Worm (Caenorhabditis elegans) whole organism, mixed stage, embryonic: Measurements from ENCODE around the gene F55B11.3.

Experiments
- M03D4.4 ChIP-seq: sonication (generic microtip); optimal IDR thresholded peaks from 2 replicates; lab custom pipeline; 2017; ENCODE audit warnings: mild to moderate bottlenecking, missing genetic modification characterization, missing compliant biosample characterization
- bed-3 ChIP-seq: fragments of 200-800 bp; sonication (Bioruptor generic); optimal IDR thresholded peaks from 3 replicates; lab custom pipeline; 2018; ENCODE audit warnings: mild to moderate bottlenecking, missing genetic modification characterization, moderate library complexity, missing compliant biosample characterization
- blmp-1 ChIP-seq: fragments of 150-350 bp; optimal IDR thresholded peaks from 2 replicates; lab custom pipeline; 2014; ENCODE audit warnings: missing biosample characterization, missing genetic modification characterization
- ceh-39 ChIP-seq: fragments of 150-350 bp; optimal IDR thresholded peaks from 2 replicates; lab custom pipeline; 2014; ENCODE audit warnings: missing biosample characterization, missing genetic modification characterization
- ceh-43 ChIP-seq: fragments of 200-800 bp; sonication (Bioruptor generic); optimal IDR thresholded peaks from 2 replicates; lab custom pipeline; 2018; ENCODE audit warnings: mild to moderate bottlenecking, missing genetic modification characterization, moderate library complexity, missing compliant biosample characterization
- ceh-83 ChIP-seq: fragments of 200-800 bp; sonication (Bioruptor generic); optimal IDR thresholded peaks from 2 replicates; lab custom pipeline; 2018; ENCODE audit warnings: mild to moderate bottlenecking, missing genetic modification characterization, missing compliant biosample characterization
- ces-1 ChIP-seq: fragments of 150-350 bp; optimal IDR thresholded peaks from 2 replicates; lab custom pipeline; 2014; ENCODE audit warnings: missing biosample characterization, missing genetic modification reagents, missing genetic modification characterization
- cnd-1 ChIP-seq: fragments of 200-800 bp; sonication (Bioruptor generic); optimal IDR thresholded peaks from 2 replicates; lab custom pipeline; 2018; ENCODE audit warnings: mild to moderate bottlenecking, missing genetic modification characterization, missing compliant biosample characterization
- drap-1 ChIP-seq: fragments of 200-800 bp; sonication (Bioruptor generic); optimal IDR thresholded peaks from 3 replicates; lab custom pipeline; 2018; ENCODE audit warnings: mild to moderate bottlenecking, missing genetic modification characterization, missing compliant biosample characterization
- elt-1 ChIP-seq: sonication (generic microtip); optimal IDR thresholded peaks from 2 replicates; lab custom pipeline; 2017; ENCODE audit warnings: missing genetic modification characterization, mild to moderate bottlenecking, missing compliant biosample characterization, antibody characterized with exemption, moderate library complexity, borderline replicate concordance; ENCODE audit not compliant: insufficient read depth
- elt-3 ChIP-seq: fragments of 150-350 bp; optimal IDR thresholded peaks from 2 replicates; lab custom pipeline; 2014; ENCODE audit warnings: missing biosample characterization, missing genetic modification characterization
- flh-1 ChIP-seq: fragments of 200-800 bp; sonication (Bioruptor generic); optimal IDR thresholded peaks from 2 replicates; lab custom pipeline; 2018; ENCODE audit warnings: mild to moderate bottlenecking, missing genetic modification characterization, moderate library complexity, missing compliant biosample characterization
- ham-2 ChIP-seq: fragments of 200-800 bp; sonication (Bioruptor generic); optimal IDR thresholded peaks from 2 replicates; lab custom pipeline; 2018; ENCODE audit warnings: mild to moderate bottlenecking, missing genetic modification characterization, missing compliant biosample characterization
- hlh-1 ChIP-seq: fragments of 150-350 bp; optimal IDR thresholded peaks from 2 replicates; lab custom pipeline; 2014; ENCODE audit warnings: missing biosample characterization, missing genetic modification reagents, missing genetic modification characterization
- lin-13 ChIP-seq: fragments of 150-350 bp; optimal IDR thresholded peaks from 2 replicates; lab custom pipeline; 2014; ENCODE audit warnings: missing biosample characterization, missing genetic modification characterization
- lin-32 ChIP-seq: fragments of 200-800 bp; sonication (Bioruptor generic); optimal IDR thresholded peaks from 2 replicates; lab custom pipeline; 2018; ENCODE audit warnings: mild to moderate bottlenecking, missing genetic modification characterization, missing compliant biosample characterization
- lsy-2 ChIP-seq: fragments of 150-350 bp; optimal IDR thresholded peaks from 2 replicates; lab custom pipeline; 2014; ENCODE audit warnings: missing biosample characterization, missing genetic modification characterization
- mab-5 ChIP-seq: fragments of 150-350 bp; optimal IDR thresholded peaks from 2 replicates; lab custom pipeline; 2014; ENCODE audit warnings: missing biosample characterization, missing genetic modification characterization
- nhr-12 ChIP-seq: fragments of 150-350 bp; optimal IDR thresholded peaks from 2 replicates; lab custom pipeline; 2014; ENCODE audit warnings: missing biosample characterization, missing genetic modification characterization
- nhr-2 ChIP-seq: fragments of 150-350 bp; optimal IDR thresholded peaks from 2 replicates; lab custom pipeline; 2014; ENCODE audit warnings: missing biosample characterization, missing genetic modification characterization
- nhr-28 ChIP-seq: fragments of 150-350 bp; optimal IDR thresholded peaks from 2 replicates; lab custom pipeline; 2014; ENCODE audit warnings: missing biosample characterization, missing genetic modification characterization
- nhr-76 ChIP-seq: sonication (generic microtip); optimal IDR thresholded peaks from 2 replicates; lab custom pipeline; 2017; ENCODE audit warnings: missing biosample characterization, missing genetic modification characterization
- pha-4 ChIP-seq: fragments of 150-350 bp; optimal IDR thresholded peaks from 2 replicates; lab custom pipeline; 2018; ENCODE audit warnings: missing biosample characterization, missing genetic modification reagents, missing genetic modification characterization
- sem-2 ChIP-seq: fragments of 200-800 bp; sonication (Bioruptor generic); optimal IDR thresholded peaks from 2 replicates; lab custom pipeline; 2018; ENCODE audit warnings: mild to moderate bottlenecking, missing genetic modification characterization, missing compliant biosample characterization
- snpc-4 ChIP-seq: fragments of 150-350 bp; optimal IDR thresholded peaks from 2 replicates; lab custom pipeline; 2014; ENCODE audit warnings: missing biosample characterization, missing genetic modification characterization
- sptf-1 ChIP-seq: sonication (generic microtip); optimal IDR thresholded peaks from 2 replicates; lab custom pipeline; 2017; ENCODE audit warnings: mild to moderate bottlenecking, missing genetic modification characterization, moderate library complexity, missing compliant biosample characterization
- tbx-8 ChIP-seq: fragments of 200-800 bp; sonication (Bioruptor generic); optimal IDR thresholded peaks from 2 replicates; lab custom pipeline; 2018; ENCODE audit warnings: mild to moderate bottlenecking, missing genetic modification characterization, moderate library complexity, missing compliant biosample characterization
- unc-120 ChIP-seq: sonication (generic microtip); optimal IDR thresholded peaks from 2 replicates; lab custom pipeline; 2017; ENCODE audit warnings: missing genetic modification characterization, missing compliant biosample characterization; ENCODE audit not compliant: poor library complexity, severe bottlenecking
- unc-39 ChIP-seq: fragments of 150-350 bp; optimal IDR thresholded peaks from 2 replicates; lab custom pipeline; 2014; ENCODE audit warnings: missing biosample characterization, missing genetic modification characterization
- unc-62 ChIP-seq: fragments of 150-350 bp; optimal IDR thresholded peaks from 2 replicates; lab custom pipeline; 2014; ENCODE audit warnings: missing biosample characterization, missing genetic modification reagents, missing genetic modification characterization
- zip-8 ChIP-seq: fragments of 150-350 bp; optimal IDR thresholded peaks from 2 replicates; lab custom pipeline; 2014; ENCODE audit warnings: missing biosample characterization, missing genetic modification characterization
- ztf-11 ChIP-seq: fragments of 150-350 bp; optimal IDR thresholded peaks from 2 replicates; lab custom pipeline; 2014; ENCODE audit warnings: missing biosample characterization, missing genetic modification characterization

The F55B11.3 gene

ce11 chrIV:14414200-14414599, 10.3 kb upstream of the F55B11.3 start:
- TF ChIP-seq nhr-76 (tag; lab: Kevin White, UChicago): no peak
- no peak for TF ChIP-seq unc-120 (tag; lab: Kevin White, UChicago)
- TF ChIP-seq cnd-1: no peak
- TF ChIP-seq lin-13 (tag; lab: Kevin White, UChicago): no peak
- TF ChIP-seq tbx-8 (GFP tag; lab: Kevin White, UChicago): no peak
- no peak for TF ChIP-seq unc-62 (GFP tag; lab: Kevin White, UChicago)
- no peak for TF ChIP-seq nhr-2

- TF ChIP-seq unc-39 (tag; lab: Kevin White, UChicago) (no peak), hlh-1 (no peak), ztf-11 (tag; lab: Kevin White, UChicago) (no peak), elt-3 (tag; lab: Kevin White, UChicago) (no peak), mab-5 (no peak), unc-62 (GFP tag; lab: Kevin White, UChicago) (no peak), blmp-1 (tag; lab: Kevin White, UChicago) (no peak), nhr-12 (tag; lab: Kevin White, UChicago) (no peak), lin-32 (GFP tag; lab: Kevin White, UChicago) (no peak), sptf-1 (tag; lab: Kevin White, UChicago) (no peak), nhr-2 (no peak)
- TF ChIP-seq, all 35 proteins: peak for 0
Observed at ce11 chrIV:14417128-14417527, 7.4 kb upstream of the F55B11.3 start, which contains the start of gene F55B11.6. TSS of gene F55B11.6 (minus strand) at chrIV:14417228.

- TF ChIP-seq drap-1 (GFP tag; lab: Kevin White, UChicago): no peak
- no peak for TF ChIP-seq cnd-1
- TF ChIP-seq zip-8 (tag; lab: Kevin White, UChicago): no peak
- TF ChIP-seq ceh-43 (GFP tag; lab: Kevin White, UChicago): no peak
- TF ChIP-seq snpc-4 (tag; lab: Kevin White, UChicago): no peak
- TF ChIP-seq flh-1 (GFP tag; lab: Kevin White, UChicago): no peak
- TF ChIP-seq sem-2: no peak
- TF ChIP-seq ces-1 (GFP tag; lab: Kevin White, UChicago): no peak
- TF ChIP-seq unc-39 (tag; lab: Kevin White, UChicago): no peak
- TF ChIP-seq elt-3 (tag; lab: Kevin White, UChicago): no peak
- no peak for TF ChIP-seq M03D4.4 (tag; lab: Kevin White, UChicago)
- no peak for TF ChIP-seq bed-3 (GFP tag; lab: Kevin White, UChicago)
- TF ChIP-seq nhr-28 (tag; lab: Kevin White, UChicago): no peak
- TF ChIP-seq nhr-2: no peak
- TF ChIP-seq unc-120 (tag; lab: Kevin White, UChicago): no peak
- no peak for TF ChIP-seq nhr-76 (tag; lab: Kevin White, UChicago)
- TF ChIP-seq ceh-83 (GFP tag; lab: Kevin White, UChicago): no peak
- no peak for TF ChIP-seq unc-62 (GFP tag; lab: Kevin White, UChicago)
- no peak for TF ChIP-seq ham-2
- no peak for TF ChIP-seq elt-1 (tag; lab: Kevin White, UChicago)
- TF ChIP-seq, all 35 proteins: peak for 0
Observed at ce11 chrIV:14421938-14422337, 2.6 kb upstream of the F55B11.3 start, which contains the start of gene F55B11.7. TSS of gene F55B11.7 (minus strand) at chrIV:14422038.

ce11 chrIV:14423194-14423593, 1.3 kb upstream of the F55B11.3 start, which contains the start of gene F55B11.2:
TSS of gene F55B11.2 (minus strand) at chrIV:14423294.
- TF ChIP-seq unc-39 (tag; lab: Kevin White, UChicago) (no peak), unc-62 (GFP tag; lab: Kevin White, UChicago) (no peak), blmp-1 (tag; lab: Kevin White, UChicago) (no peak), nhr-2 (no peak), mab-5 (no peak), ceh-39 (no peak), ceh-43 (GFP tag; lab: Kevin White, UChicago) (no peak), elt-1 (tag; lab: Kevin White, UChicago) (no peak), ceh-83 (GFP tag; lab: Kevin White, UChicago) (no peak), unc-120 (tag; lab: Kevin White, UChicago) (no peak), hlh-1 (no peak), ces-1 (GFP tag; lab: Kevin White, UChicago) (no peak), flh-1 (GFP tag; lab: Kevin White, UChicago) (no peak), lin-13 (tag; lab: Kevin White, UChicago) (no peak), zip-8 (tag; lab: Kevin White, UChicago) (no peak), bed-3 (GFP tag; lab: Kevin White, UChicago) (no peak), lsy-2 (tag; lab: Kevin White, UChicago) (no peak), nhr-28 (tag; lab: Kevin White, UChicago) (no peak), pha-4 (no peak), sem-2 (no peak)
